Fruit fly (Drosophila melanogaster): ENCODE results near the gene sens.

sens gene

DNA sequence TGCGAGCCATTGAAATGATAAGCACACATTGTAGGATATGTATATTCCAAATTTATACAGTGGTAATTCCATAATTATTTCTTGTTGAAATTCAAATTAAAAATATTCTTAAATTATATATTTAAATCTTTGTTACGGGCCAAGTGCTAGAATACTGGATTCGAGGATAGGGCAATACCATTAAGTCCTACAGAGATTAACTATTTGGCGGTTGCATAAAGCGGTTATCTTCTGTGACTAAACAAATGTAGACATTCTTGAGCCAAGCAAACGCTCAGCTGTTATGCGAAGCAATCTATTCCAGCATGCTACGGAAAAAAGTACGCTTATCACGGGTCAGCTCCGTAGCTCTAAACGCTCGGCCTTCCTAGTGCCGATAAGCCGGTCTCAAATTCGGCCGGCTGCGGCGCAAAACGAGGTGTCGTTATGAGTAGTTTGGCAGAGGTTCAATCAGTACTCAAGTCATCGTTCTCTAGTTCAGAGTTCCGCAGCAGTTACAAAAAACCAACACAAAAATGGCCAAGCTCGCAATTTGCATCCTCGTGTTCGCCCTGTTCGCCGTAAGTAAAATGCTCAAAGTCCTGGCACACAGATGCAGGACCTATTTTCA is 44.7 kb downstream of the sens start, which contains the start of gene Nplp2 (continued):
- TF ChIP-seq tap (tag; optimal IDR thresholded peaks at IDR 0.05) (peak; percentile 34), CG30431 (GFP tag; optimal IDR thresholded peaks at IDR 0.05) (peak; percentile 53), ATbp (GFP tag; optimal IDR thresholded peaks at IDR 0.05) (peak; percentile 14), CG12391 (tag; optimal IDR thresholded peaks at IDR 0.05) (peak; percentile 56), CG9817 (tag; optimal IDR thresholded peaks at IDR 0.05) (peak; percentile 84), bcd (GFP tag; optimal IDR thresholded peaks at IDR 0.05) (peak; percentile 43), wor (GFP tag; IDR thresholded peaks at IDR 0.05) (0 out of 2 replicates have a peak, but pooled peaks have one; percentile 19), Ada2b (GFP tag; IDR thresholded peaks at IDR 0.05) (peak; percentile 56), CG10366 (GFP tag; IDR thresholded peaks at IDR 0.05) (peak; percentile 49), CG7839 (tag; optimal IDR thresholded peaks at IDR 0.05) (peak; percentile 80), Abd-B (GFP tag; optimal IDR thresholded peaks at IDR 0.05) (peak; percentile 66), dimm (GFP tag; IDR thresholded peaks at IDR 0.05) (0 out of 2 replicates have a peak, but pooled peaks have one; percentile 13), al (GFP tag; IDR thresholded peaks at IDR 0.05) (peak; percentile 35; the same call in 1 of the 2 replicates), slbo (GFP tag; IDR thresholded peaks at IDR 0.05) (peak; percentile 71), CG8281 (tag; optimal IDR thresholded peaks at IDR 0.05) (peak; percentile 41), NfI (GFP tag; optimal IDR thresholded peaks at IDR 0.05) (peak; percentile 44), Lhr (GFP tag; optimal IDR thresholded peaks at IDR 0.05) (no peak), CG17568 (GFP tag; optimal IDR thresholded peaks at IDR 0.05) (no peak), Atf6 (GFP tag; IDR thresholded peaks at IDR 0.05) (peak; percentile 35; the same call in 1 of the 2 replicates), Rx (GFP tag; IDR thresholded peaks at IDR 0.05) (0 out of 2 replicates have a peak, but pooled peaks have one; percentile 6), usp (GFP tag; optimal IDR thresholded peaks at IDR 0.05) (no peak), so (GFP tag; IDR thresholded peaks at IDR 0.05) (no peak), tin (GFP tag; optimal IDR thresholded peaks at IDR 0.05) (peak; percentile 1), sens (GFP tag) (peak; percentile 79), PHDP (tag; optimal IDR thresholded peaks at IDR 0.05) (peak; percentile 76), CG43689 (GFP tag; IDR thresholded peaks at IDR 0.05) (peak; percentile 44; the same call in 1 of the 2 replicates), CoRest (tag; optimal IDR thresholded peaks at IDR 0.05) (peak; percentile 71), CG8388 (GFP tag; optimal IDR thresholded peaks at IDR 0.05) (peak; percentile 21), CG18599 (GFP tag; optimal IDR thresholded peaks at IDR 0.05) (peak; percentile 62), CG16815 (GFP tag; optimal IDR thresholded peaks at IDR 0.05) (peak; percentile 22), gt (GFP tag; IDR thresholded peaks at IDR 0.05) (no peak), CG17385 (GFP tag; optimal IDR thresholded peaks at IDR 0.05) (peak; percentile 35), odd (GFP tag; optimal IDR thresholded peaks at IDR 0.05) (peak; percentile 15), CG17359 (tag; optimal IDR thresholded peaks at IDR 0.05) (peak; percentile 63), CG10462 (GFP tag; optimal IDR thresholded peaks at IDR 0.05) (no peak), CG12299 (tag; optimal IDR thresholded peaks at IDR 0.05) (peak; percentile 47), nerfin-2 (GFP tag; IDR thresholded peaks at IDR 0.05; ENCODE audit: partially characterized antibody) (no peak), CG9797 (GFP tag; optimal IDR thresholded peaks at IDR 0.05) (no peak), trh (GFP tag; optimal IDR thresholded peaks at IDR 0.05) (peak; percentile 14), croc (GFP tag; conservative IDR thresholded peaks at IDR 0.05) (0 out of 3 replicates have a peak, but pooled peaks have one; percentile 22), ind (GFP tag; optimal IDR thresholded peaks at IDR 0.05) (peak; percentile 22), cwo (GFP tag; optimal IDR thresholded peaks at IDR 0.05) (peak; percentile 27), tgo (GFP tag; IDR thresholded peaks at IDR 0.05) (peak; percentile 63; the same call in 2 of the 3 replicates), cas (GFP tag; IDR thresholded peaks at IDR 0.05) (no peak), CG13424 (tag; optimal IDR thresholded peaks at IDR 0.05) (peak; percentile 68), Bgb (GFP tag; IDR thresholded peaks at IDR 0.05; ENCODE audit: partially characterized antibody) (no peak), CG15514 (GFP tag; optimal IDR thresholded peaks at IDR 0.05) (peak; percentile 13), onecut (GFP tag; IDR thresholded peaks at IDR 0.05) (peak; percentile 54), dmrt11E (tag; optimal IDR thresholded peaks at IDR 0.05) (peak; percentile 62)
